Fruit fly (Drosophila melanogaster): ENCODE data around the gene CG15452.

dm6 chrX:20702904-20703303 lies 42.9 kb downstream of the CG15452 start:
- no peak for TF ChIP-seq psq (GFP tag; optimal IDR thresholded peaks at IDR 0.05)
- no peak for TF ChIP-seq HmgZ (tag; optimal IDR thresholded peaks at IDR 0.05)
- TF ChIP-seq az2 (GFP tag; optimal IDR thresholded peaks at IDR 0.05) = no peak
- TF ChIP-seq CG13624 (GFP tag; optimal IDR thresholded peaks at IDR 0.05) = no peak
- TF ChIP-seq gcm2 (GFP tag; optimal IDR thresholded peaks at IDR 0.05) = no peak
- no peak for TF ChIP-seq cato (GFP tag; optimal IDR thresholded peaks at IDR 0.05; ENCODE audit: borderline replicate concordance)
